Fruit fly (Drosophila melanogaster): Measurements from ENCODE around the gene Rph.

The Rph gene

DNA sequence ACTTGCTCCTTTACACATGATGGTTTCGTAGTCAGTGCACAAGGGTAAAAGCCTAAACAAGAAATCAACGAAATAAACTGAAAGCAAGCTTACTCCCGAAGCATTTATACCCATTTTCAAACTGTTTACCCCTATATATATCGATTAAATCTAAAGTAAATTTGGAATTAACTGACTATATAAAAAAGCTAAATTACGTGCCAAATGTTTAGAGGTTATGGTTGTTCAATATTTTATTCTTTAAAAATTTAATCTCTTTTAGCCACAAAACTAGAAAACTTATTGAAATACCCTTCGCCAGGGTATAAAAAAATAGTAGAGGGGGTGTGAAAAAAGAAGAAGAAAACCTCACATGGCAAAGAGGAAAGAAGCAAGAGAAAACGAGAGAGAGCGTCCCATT, 25.7 kb downstream of the Rph start (continued):
- peak; percentile 24; the same call in 1 of the 3 replicates for TF ChIP-seq CG14050 (GFP tag; IDR thresholded peaks at IDR 0.05)
- no peak for TF ChIP-seq CG1792 (GFP tag; optimal IDR thresholded peaks at IDR 0.05)
- peak; percentile 26 for TF ChIP-seq CG8359 (GFP tag; optimal IDR thresholded peaks at IDR 0.05; ENCODE audit: borderline replicate concordance)
- TF ChIP-seq CrebB (tag; optimal IDR thresholded peaks at IDR 0.05), result no peak
- TF ChIP-seq CG17361 (GFP tag; IDR thresholded peaks at IDR 0.05), result peak; percentile 66; the same call in 2 of the 3 replicates
- TF ChIP-seq CG9609 (GFP tag; optimal IDR thresholded peaks at IDR 0.05), result no peak
- no peak for TF ChIP-seq usp (GFP tag; optimal IDR thresholded peaks at IDR 0.05)
- TF ChIP-seq CG5953 (GFP tag; IDR thresholded peaks at IDR 0.05), result no peak
- TF ChIP-seq danr (GFP tag; IDR thresholded peaks at IDR 0.05), result 0 out of 2 replicates have a peak, but pooled peaks have one; percentile 11
- peak; percentile 70 for TF ChIP-seq CoRest (tag; optimal IDR thresholded peaks at IDR 0.05)
- TF ChIP-seq Dll (GFP tag; IDR thresholded peaks at IDR 0.05; ENCODE audit: partially characterized antibody), result no peak
- TF ChIP-seq dysf (GFP tag; IDR thresholded peaks at IDR 0.05), result peak; percentile 68; the same call in 2 of the 3 replicates
- no peak for TF ChIP-seq CG11085 (GFP tag; IDR thresholded peaks at IDR 0.05)
- no peak for TF ChIP-seq sug (tag; optimal IDR thresholded peaks at IDR 0.05)
- no peak for TF ChIP-seq sna (GFP tag; IDR thresholded peaks at IDR 0.05; ENCODE audit: partially characterized antibody)
- TF ChIP-seq CG9817 (tag; optimal IDR thresholded peaks at IDR 0.05), result peak; percentile 21
- no peak for TF ChIP-seq CG12236 (GFP tag; optimal IDR thresholded peaks at IDR 0.05)
- peak; percentile 77 for TF ChIP-seq Atf6 (GFP tag; IDR thresholded peaks at IDR 0.05)
- no peak for TF ChIP-seq chinmo (GFP tag; IDR thresholded peaks at IDR 0.05; ENCODE audit: partially characterized antibody)
- no peak for TF ChIP-seq CG9876 (GFP tag; optimal IDR thresholded peaks at IDR 0.05)
- no peak for TF ChIP-seq CG34224 (GFP tag; IDR thresholded peaks at IDR 0.05; ENCODE audit: partially characterized antibody)
- TF ChIP-seq slou (GFP tag; optimal IDR thresholded peaks at IDR 0.05), result no peak
- peak; percentile 17; the same call in 1 of the 2 replicates for TF ChIP-seq E2f1 (GFP tag; IDR thresholded peaks at IDR 0.05)
- peak; percentile 1 for TF ChIP-seq CG5245 (GFP tag; optimal IDR thresholded peaks at IDR 0.05)
- no peak for TF ChIP-seq ro (GFP tag; IDR thresholded peaks at IDR 0.05)
- TF ChIP-seq CG8388 (GFP tag; optimal IDR thresholded peaks at IDR 0.05), result peak; percentile 64
- no peak for TF ChIP-seq CG2129 (GFP tag; IDR thresholded peaks at IDR 0.05; ENCODE audit: partially characterized antibody)
- no peak for TF ChIP-seq CG15073 (GFP tag; optimal IDR thresholded peaks at IDR 0.05)
- no peak for TF ChIP-seq pb (GFP tag; optimal IDR thresholded peaks at IDR 0.05)
- TF ChIP-seq onecut (GFP tag; IDR thresholded peaks at IDR 0.05), result peak; percentile 29; the same call in 1 of the 2 replicates
- TF ChIP-seq pros (GFP tag; optimal IDR thresholded peaks at IDR 0.05), result peak; percentile 64
- TF ChIP-seq fd96Cb (tag; optimal IDR thresholded peaks at IDR 0.05), result peak; percentile 62
- TF ChIP-seq Oaz (GFP tag; IDR thresholded peaks at IDR 0.05), result no peak
- TF ChIP-seq Chrac-16 (GFP tag; optimal IDR thresholded peaks at IDR 0.05), result peak; percentile 43
- TF ChIP-seq Deaf1 (tag; optimal IDR thresholded peaks at IDR 0.05), result peak; percentile 36
- no peak for TF ChIP-seq CG2116 (GFP tag; optimal IDR thresholded peaks at IDR 0.05)
- TF ChIP-seq dpn (GFP tag; optimal IDR thresholded peaks at IDR 0.05), result peak; percentile 32 to 46
- no peak for TF ChIP-seq run (tag; optimal IDR thresholded peaks at IDR 0.05)
- TF ChIP-seq Nf-YB (GFP tag; optimal IDR thresholded peaks at IDR 0.05), result peak; percentile 55
- no peak for TF ChIP-seq bowl (GFP tag; IDR thresholded peaks at IDR 0.05)
- no peak for TF ChIP-seq Rfx (GFP tag; IDR thresholded peaks at IDR 0.05)
- no peak for TF ChIP-seq CG31365 (tag; optimal IDR thresholded peaks at IDR 0.05)
- TF ChIP-seq CG15269 (tag; optimal IDR thresholded peaks at IDR 0.05), result peak; percentile 67
- no peak for TF ChIP-seq CG3847 (GFP tag; IDR thresholded peaks at IDR 0.05)
- TF ChIP-seq Doc2 (GFP tag; IDR thresholded peaks at IDR 0.05), result no peak
- no peak for TF ChIP-seq tna (GFP tag; IDR thresholded peaks at IDR 0.05; ENCODE audit: partially characterized antibody)
- no peak for TF ChIP-seq CkIIα-i1 (GFP tag; IDR thresholded peaks at IDR 0.05)
- peak; percentile 87 for TF ChIP-seq CG17385 (GFP tag; optimal IDR thresholded peaks at IDR 0.05)
- no peak for TF ChIP-seq zen2 (GFP tag; IDR thresholded peaks at IDR 0.05; ENCODE audit: partially characterized antibody)
- TF ChIP-seq jigr1 (GFP tag; IDR thresholded peaks at IDR 0.05), result no peak
- TF ChIP-seq chif (GFP tag; optimal IDR thresholded peaks at IDR 0.05), result peak; percentile 10 to 46

All from whole organism, embryonic.